Worm (Caenorhabditis elegans) whole organism, young adult: ENCODE measurements around the gene T24E12.10.
"Not testable (repeated sequence)": the region's sequence is repeated elsewhere in the genome, so short reads cannot be mapped to it uniquely, and the experiment has no call there.

Experiments used
- C06A6.2 ChIP-seq: fragments of 200-800 bp; sonication (Bioruptor generic); conservative IDR thresholded peaks from 2 replicates; pipeline ENCODE4 v1.3.6; 2022; ENCODE audit warnings: missing genetic modification characterization, missing compliant biosample characterization
- F39B2.1 ChIP-seq: fragments of 200-800 bp; sonication (Bioruptor generic); IDR thresholded peaks from 2 replicates; pipeline ENCODE4 v1.3.6; 2022; ENCODE audit warnings: missing genetic modification reagents, missing genetic modification characterization, missing compliant biosample characterization
- K11D2.4 ChIP-seq: fragments of 200-800 bp; sonication (Bioruptor generic); IDR thresholded peaks from 2 replicates; pipeline ENCODE4 v1.3.6; 2022; ENCODE audit warnings: missing genetic modification reagents, missing genetic modification characterization, missing compliant biosample characterization
- Y56A3A.18 ChIP-seq: fragments of 200-800 bp; sonication (Bioruptor generic); IDR thresholded peaks from 2 replicates; pipeline ENCODE4 v1.3.6; 2022; ENCODE audit warnings: missing genetic modification reagents, missing genetic modification characterization, missing compliant biosample characterization
- Y95B8A.8 ChIP-seq: fragments of 200-800 bp; sonication (Bioruptor generic); IDR thresholded peaks from 2 replicates; pipeline ENCODE4 v1.3.6; 2022; ENCODE audit warnings: missing genetic modification reagents, missing genetic modification characterization, missing compliant biosample characterization
- aptf-2 ChIP-seq: fragments of 200-800 bp; sonication (Bioruptor generic); conservative IDR thresholded peaks from 2 replicates; pipeline ENCODE4 v1.3.6; 2022; ENCODE audit warnings: missing genetic modification reagents, missing genetic modification characterization, missing compliant biosample characterization
- aptf-3 ChIP-seq: fragments of 200-800 bp; sonication (Bioruptor generic); IDR thresholded peaks from 2 replicates; pipeline ENCODE4 v1.3.6; 2022; ENCODE audit warnings: missing genetic modification characterization, missing compliant biosample characterization
- attf-5 ChIP-seq: fragments of 200-800 bp; sonication (Bioruptor generic); optimal IDR thresholded peaks from 2 replicates; lab custom pipeline; 2018; ENCODE audit warnings: mild to moderate bottlenecking, missing genetic modification characterization, missing compliant biosample characterization
- cebp-1 ChIP-seq, 2 experiments: fragments of 200-800 bp in 1 of 2; sonication (Bioruptor generic) in 1 of 2; sonication (generic microtip) in 1 of 2; IDR thresholded peaks in 1 of 2; optimal IDR thresholded peaks in 1 of 2; 2 replicates each; pipeline versions ENCODE4 v1.3.6 to Lab custom; 2017 to 2022; ENCODE audit warnings: missing compliant biosample characterization in 2 of 2, missing genetic modification characterization in 2 of 2, mild to moderate bottlenecking in 1 of 2, missing genetic modification reagents in 1 of 2, moderate library complexity in 1 of 2
- ceh-27 ChIP-seq: fragments of 200-800 bp; sonication (Bioruptor generic); optimal IDR thresholded peaks from 2 replicates; lab custom pipeline; 2018; ENCODE audit warnings: mild to moderate bottlenecking, missing genetic modification characterization, moderate library complexity, missing compliant biosample characterization
- dox-1 ChIP-seq: fragments of 200-800 bp; sonication (Bioruptor generic); IDR thresholded peaks from 2 replicates; pipeline ENCODE4 v1.3.6; 2022; ENCODE audit warnings: missing genetic modification reagents, missing genetic modification characterization, missing compliant biosample characterization
- dpff-1 ChIP-seq: sonication (generic microtip); optimal IDR thresholded peaks from 2 replicates; lab custom pipeline; 2017; ENCODE audit warnings: mild to moderate bottlenecking, missing genetic modification characterization, missing compliant biosample characterization
- efl-1 ChIP-seq: fragments of 150-350 bp; optimal IDR thresholded peaks from 2 replicates; lab custom pipeline; 2014; ENCODE audit warnings: missing biosample characterization, missing genetic modification reagents, missing genetic modification characterization
- egrh-3 ChIP-seq: fragments of 200-800 bp; sonication (Bioruptor generic); IDR thresholded peaks from 2 replicates; pipeline ENCODE4 v1.3.6; 2022; ENCODE audit warnings: missing genetic modification reagents, missing genetic modification characterization, missing compliant biosample characterization
- ets-4 ChIP-seq: fragments of 200-800 bp; sonication (Bioruptor generic); optimal IDR thresholded peaks from 2 replicates; lab custom pipeline; 2018; ENCODE audit warnings: mild to moderate bottlenecking, missing genetic modification characterization, missing compliant biosample characterization
- hlh-12 ChIP-seq: sonication (generic microtip); optimal IDR thresholded peaks from 2 replicates; lab custom pipeline; 2016; ENCODE audit warnings: missing genetic modification characterization, missing compliant biosample characterization
- hlh-26 ChIP-seq: fragments of 200-800 bp; sonication (Bioruptor generic); conservative IDR thresholded peaks from 2 replicates; pipeline ENCODE4 v1.3.6; 2022; ENCODE audit warnings: missing genetic modification reagents, missing genetic modification characterization, missing compliant biosample characterization
- hmg-1.2 ChIP-seq: fragments of 200-800 bp; sonication (Bioruptor generic); IDR thresholded peaks from 2 replicates; pipeline ENCODE4 v1.3.6; 2022; ENCODE audit warnings: missing genetic modification reagents, missing genetic modification characterization, missing compliant biosample characterization
- let-526 ChIP-seq: fragments of 200-800 bp; sonication (Bioruptor generic); IDR thresholded peaks from 2 replicates; pipeline ENCODE4 v1.3.6; 2022; ENCODE audit warnings: missing genetic modification reagents, missing genetic modification characterization, missing compliant biosample characterization
- lin-26 ChIP-seq: fragments of 200-800 bp; sonication (Bioruptor generic); IDR thresholded peaks from 2 replicates; pipeline ENCODE4 v1.3.6; 2022; ENCODE audit warnings: missing genetic modification reagents, missing genetic modification characterization, missing compliant biosample characterization
- lin-54 ChIP-seq: fragments of 200-800 bp; sonication (Bioruptor generic); optimal IDR thresholded peaks from 2 replicates; lab custom pipeline; 2018; ENCODE audit warnings: mild to moderate bottlenecking, missing genetic modification characterization, missing compliant biosample characterization
- lsy-27 ChIP-seq: sonication (generic microtip); optimal IDR thresholded peaks from 2 replicates; lab custom pipeline; 2017; ENCODE audit warnings: missing genetic modification characterization, mild to moderate bottlenecking, missing compliant biosample characterization, antibody characterized with exemption, missing genotype, borderline replicate concordance; ENCODE audit not compliant: insufficient read depth
- madf-6 ChIP-seq: fragments of 200-800 bp; sonication (Bioruptor generic); IDR thresholded peaks from 2 replicates; pipeline ENCODE4 v1.3.6; 2022; ENCODE audit warnings: missing genetic modification reagents, missing genetic modification characterization, missing compliant biosample characterization
- mcd-1 ChIP-seq: fragments of 200-800 bp; sonication (Bioruptor generic); IDR thresholded peaks from 2 replicates; pipeline ENCODE4 v1.3.6; 2022; ENCODE audit warnings: missing genetic modification reagents, missing genetic modification characterization, missing compliant biosample characterization
- mel-28 ChIP-seq: sonication (generic microtip); optimal IDR thresholded peaks from 2 replicates; lab custom pipeline; 2016; ENCODE audit warnings: borderline replicate concordance, mild to moderate bottlenecking, missing genetic modification characterization, missing compliant biosample characterization
- nhr-80 ChIP-seq: sonication (generic microtip); optimal IDR thresholded peaks from 2 replicates; lab custom pipeline; 2016; ENCODE audit warnings: missing genetic modification characterization, missing compliant biosample characterization
- pbrm-1 ChIP-seq: fragments of 200-800 bp; sonication (Bioruptor generic); IDR thresholded peaks from 2 replicates; pipeline ENCODE4 v1.3.6; 2022; ENCODE audit warnings: missing genetic modification reagents, missing genetic modification characterization, missing compliant biosample characterization
- rec-8 ChIP-seq, 2 experiments: sonication (generic microtip); optimal IDR thresholded peaks; 2 replicates each; lab custom pipeline; 2016; ENCODE audit warnings: mild to moderate bottlenecking in 2 of 2, missing genetic modification characterization in 2 of 2, missing genetic modification reagents in 2 of 2, missing genotype in 2 of 2, missing biosample characterization in 1 of 2, missing compliant biosample characterization in 1 of 2, moderate library complexity in 1 of 2
- rpc-1 ChIP-seq, 2 experiments: fragments of 150-350 bp in 1 of 2; sonication (generic microtip) in 1 of 2; optimal IDR thresholded peaks; 2 replicates each; lab custom pipeline; 2014 to 2018; ENCODE audit warnings: missing biosample characterization in 1 of 2, missing genetic modification characterization in 1 of 2, missing genetic modification reagents in 1 of 2, missing genotype in 1 of 2
- snpc-4 ChIP-seq, 5 experiments: fragments of 150-350 bp in 1 of 5; sonication (generic microtip) in 4 of 5; optimal IDR thresholded peaks; 2 replicates each; lab custom pipeline; 2014 to 2018; ENCODE audit warnings: missing genetic modification characterization in 5 of 5, missing biosample characterization in 3 of 5, antibody characterized with exemption in 2 of 5, mild to moderate bottlenecking in 2 of 5, missing compliant biosample characterization in 2 of 5, missing genotype in 2 of 5, moderate library complexity in 2 of 5, missing genetic modification reagents in 1 of 5
- zfh-2 ChIP-seq: fragments of 200-800 bp; sonication (Bioruptor generic); conservative IDR thresholded peaks from 2 replicates; pipeline ENCODE4 v1.3.6; 2022; ENCODE audit warnings: missing genetic modification reagents, missing genetic modification characterization, missing compliant biosample characterization
- ztf-18 ChIP-seq: sonication (generic microtip); optimal IDR thresholded peaks from 2 replicates; lab custom pipeline; 2016; ENCODE audit warnings: missing genotype, mild to moderate bottlenecking, missing genetic modification characterization, missing compliant biosample characterization
- ztf-22 ChIP-seq: fragments of 200-800 bp; sonication (Bioruptor generic); optimal IDR thresholded peaks from 2 replicates; lab custom pipeline; 2018; ENCODE audit warnings: mild to moderate bottlenecking, missing genetic modification characterization, moderate library complexity, missing compliant biosample characterization
- ztf-6 ChIP-seq: fragments of 200-800 bp; sonication (Bioruptor generic); IDR thresholded peaks from 2 replicates; pipeline ENCODE4 v1.3.6; 2022; ENCODE audit warnings: missing genetic modification reagents, missing genetic modification characterization, missing compliant biosample characterization

T24E12.10 gene

ce11 chrII:3773130-3773529, at the start of gene T24E12.10:
Gene T24E12.10, minus strand, starts transcription at chrII:3773230.
- no peak for TF ChIP-seq cebp-1 (GFP tag; IDR thresholded peaks at IDR 0.05; lab: Robert Waterston, UW)
- no peak for TF ChIP-seq cebp-1 (tag; optimal IDR thresholded peaks at IDR 0.05; lab: Kevin White, UChicago)
- TF ChIP-seq mel-28 = no peak

ce11 chrII:3821248-3821647, 48.2 kb upstream of the T24E12.10 start, which contains the start of gene F54D10.7:
Gene F54D10.7, minus strand, starts transcription at chrII:3821296.
- TF ChIP-seq aptf-2 (GFP tag; lab: Robert Waterston, UW) (peak; percentile 86), efl-1 (peak; percentile 63), hlh-26 (no peak), Y95B8A.8 (GFP tag; lab: Robert Waterston, UW) (no peak), madf-6 (GFP tag; lab: Robert Waterston, UW) (0 out of 2 replicates have a peak, but pooled peaks have one; percentile 15), lin-26 (no peak), F39B2.1 (GFP tag; lab: Robert Waterston, UW) (no peak)

- TF ChIP-seq zfh-2 (0 out of 2 replicates have a peak, but pooled peaks have one; percentile 20), let-526 (GFP tag; lab: Robert Waterston, UW) (0 out of 2 replicates have a peak, but pooled peaks have one; percentile 25), pbrm-1 (GFP tag; lab: Robert Waterston, UW) (peak; percentile 35; the same call in 1 of the 2 replicates), mcd-1 (peak; percentile 55), cebp-1 (tag; optimal IDR thresholded peaks at IDR 0.05; lab: Kevin White, UChicago) (peak; percentile 12), ceh-27 (GFP tag; lab: Kevin White, UChicago) (peak; percentile 54), C06A6.2 (GFP tag; lab: Robert Waterston, UW) (peak; percentile 29; the same call in 1 of the 2 replicates), K11D2.4 (GFP tag; lab: Robert Waterston, UW) (0 out of 2 replicates have a peak, but pooled peaks have one; percentile 31)
- not testable (repeated sequence) for TF ChIP-seq cebp-1 (GFP tag; IDR thresholded peaks at IDR 0.05; lab: Robert Waterston, UW)
These were observed 43.3 kb upstream of the T24E12.10 start, which contains the start of gene fbxa-24 for ce11 chrII:3816251-3816849. Gene fbxa-24, plus strand, starts transcription at chrII:3816526.

ce11 chrII:3815445-3816208, 42.6 kb upstream of the T24E12.10 start:
- peak; percentile 71 for TF ChIP-seq nhr-80 (tag; lab: Kevin White, UChicago)
- no peak for TF ChIP-seq lin-54 (GFP tag; lab: Kevin White, UChicago)
- peak; percentile 13 for TF ChIP-seq ets-4 (GFP tag; lab: Kevin White, UChicago)

ce11 chrII:3811816-3812332, 38.8 kb upstream of the T24E12.10 start, which contains the start of gene lido-15:
Gene lido-15, plus strand, starts transcription at chrII:3812282.
- TF ChIP-seq mcd-1 = 0 out of 2 replicates have a peak, but pooled peaks have one; percentile 27
- no peak for TF ChIP-seq ztf-22 (GFP tag; lab: Kevin White, UChicago)
- TF ChIP-seq ztf-6 (GFP tag; lab: Robert Waterston, UW) = no peak
- TF ChIP-seq cebp-1 (GFP tag; IDR thresholded peaks at IDR 0.05; lab: Robert Waterston, UW) = no peak
- TF ChIP-seq cebp-1 (tag; optimal IDR thresholded peaks at IDR 0.05; lab: Kevin White, UChicago) = peak; percentile 39
- peak; percentile 5 for TF ChIP-seq attf-5 (GFP tag; lab: Kevin White, UChicago)

- TF ChIP-seq ztf-18 (no peak), Y95B8A.8 (GFP tag; lab: Robert Waterston, UW) (no peak), hlh-12 (no peak), hmg-1.2 (peak; percentile 93), snpc-4 (GFP tag; optimal IDR thresholded peaks at IDR 0.05; lab: Kevin White, UChicago) (no peak), snpc-4 (tag; optimal IDR thresholded peaks at IDR 0.05; lab: Kevin White, UChicago) (peak in 1 of 4 experiments; percentile 33), mcd-1 (0 out of 2 replicates have a peak, but pooled peaks have one; percentile 30), dpff-1 (tag; lab: Kevin White, UChicago) (no peak), lsy-27 (no peak), egrh-3 (no peak), rec-8 (tag; optimal IDR thresholded peaks at IDR 0.05; lab: Kevin White, UChicago) (no peak), aptf-3 (GFP tag; lab: Robert Waterston, UW) (no peak), rpc-1 (optimal IDR thresholded peaks at IDR 0.05; lab: Kevin White, UChicago) (no peak), rpc-1 (tag; optimal IDR thresholded peaks at IDR 0.05; lab: Kevin White, UChicago) (no peak), Y56A3A.18 (GFP tag; lab: Robert Waterston, UW) (no peak), dox-1 (GFP tag; lab: Robert Waterston, UW) (peak; percentile 70)
These were observed 37.5 kb upstream of the T24E12.10 start for ce11 chrII:3810550-3810949.
